Worm (Caenorhabditis elegans) whole organism, young adult: ENCODE results near the gene C33D3.4.

Source experiments
- D2030.7 ChIP-seq: fragments of 200-800 bp; sonication (Bioruptor generic); IDR thresholded peaks from 2 replicates; pipeline ENCODE4 v1.3.6; 2022; ENCODE audit warnings: missing genetic modification reagents, missing genetic modification characterization, missing compliant biosample characterization
- K11D2.4 ChIP-seq: fragments of 200-800 bp; sonication (Bioruptor generic); IDR thresholded peaks from 2 replicates; pipeline ENCODE4 v1.3.6; 2022; ENCODE audit warnings: missing genetic modification reagents, missing genetic modification characterization, missing compliant biosample characterization
- Y56A3A.18 ChIP-seq: fragments of 200-800 bp; sonication (Bioruptor generic); IDR thresholded peaks from 2 replicates; pipeline ENCODE4 v1.3.6; 2022; ENCODE audit warnings: missing genetic modification reagents, missing genetic modification characterization, missing compliant biosample characterization
- ZK185.1 ChIP-seq: sonication (generic microtip); optimal IDR thresholded peaks from 2 replicates; lab custom pipeline; 2016; ENCODE audit warnings: mild to moderate bottlenecking, missing genetic modification characterization, missing compliant biosample characterization; ENCODE audit not compliant: poor library complexity, severe bottlenecking
- atf-7 ChIP-seq: sonication (generic microtip); optimal IDR thresholded peaks from 2 replicates; lab custom pipeline; 2017; ENCODE audit warnings: mild to moderate bottlenecking, missing genetic modification characterization, missing compliant biosample characterization
- attf-3 ChIP-seq: fragments of 200-800 bp; sonication (Bioruptor generic); conservative IDR thresholded peaks from 2 replicates; pipeline ENCODE4 v1.3.6; 2022; ENCODE audit warnings: missing genetic modification reagents, missing genetic modification characterization, missing compliant biosample characterization
- cebp-1 ChIP-seq, 2 experiments: fragments of 200-800 bp in 1 of 2; sonication (Bioruptor generic) in 1 of 2; sonication (generic microtip) in 1 of 2; IDR thresholded peaks in 1 of 2; optimal IDR thresholded peaks in 1 of 2; 2 replicates each; pipeline versions ENCODE4 v1.3.6 to Lab custom; 2017 to 2022; ENCODE audit warnings: missing compliant biosample characterization in 2 of 2, missing genetic modification characterization in 2 of 2, mild to moderate bottlenecking in 1 of 2, missing genetic modification reagents in 1 of 2, moderate library complexity in 1 of 2
- ceh-40 ChIP-seq: fragments of 200-800 bp; sonication (Bioruptor generic); IDR thresholded peaks from 2 replicates; pipeline ENCODE4 v1.3.6; 2022; ENCODE audit warnings: missing genetic modification characterization, missing compliant biosample characterization
- ceh-79 ChIP-seq: sonication (generic microtip); optimal IDR thresholded peaks from 2 replicates; lab custom pipeline; 2017; ENCODE audit warnings: mild to moderate bottlenecking, missing genetic modification characterization, missing compliant biosample characterization
- dox-1 ChIP-seq: fragments of 200-800 bp; sonication (Bioruptor generic); IDR thresholded peaks from 2 replicates; pipeline ENCODE4 v1.3.6; 2022; ENCODE audit warnings: missing genetic modification reagents, missing genetic modification characterization, missing compliant biosample characterization
- dpff-1 ChIP-seq: sonication (generic microtip); optimal IDR thresholded peaks from 2 replicates; lab custom pipeline; 2017; ENCODE audit warnings: mild to moderate bottlenecking, missing genetic modification characterization, missing compliant biosample characterization
- egrh-3 ChIP-seq: fragments of 200-800 bp; sonication (Bioruptor generic); IDR thresholded peaks from 2 replicates; pipeline ENCODE4 v1.3.6; 2022; ENCODE audit warnings: missing genetic modification reagents, missing genetic modification characterization, missing compliant biosample characterization
- gei-17 ChIP-seq: fragments of 200-800 bp; sonication (Bioruptor generic); optimal IDR thresholded peaks from 2 replicates; lab custom pipeline; 2018; ENCODE audit warnings: mild to moderate bottlenecking, missing genetic modification characterization, missing compliant biosample characterization
- hrde-1 ChIP-seq: sonication (generic microtip); optimal IDR thresholded peaks from 2 replicates; lab custom pipeline; 2016; ENCODE audit warnings: missing genetic modification characterization, mild to moderate bottlenecking, missing compliant biosample characterization, moderate library complexity, missing genotype, missing genetic modification reagents, borderline replicate concordance
- hsf-1 ChIP-seq: fragments of 200-800 bp; sonication (Bioruptor generic); IDR thresholded peaks from 2 replicates; pipeline ENCODE4 v1.3.6; 2022; ENCODE audit warnings: missing genetic modification reagents, missing genetic modification characterization, missing compliant biosample characterization
- let-526 ChIP-seq: fragments of 200-800 bp; sonication (Bioruptor generic); IDR thresholded peaks from 2 replicates; pipeline ENCODE4 v1.3.6; 2022; ENCODE audit warnings: missing genetic modification reagents, missing genetic modification characterization, missing compliant biosample characterization
- lir-1 ChIP-seq: fragments of 200-800 bp; sonication (Bioruptor generic); conservative IDR thresholded peaks from 2 replicates; pipeline ENCODE4 v1.3.6; 2022; ENCODE audit warnings: missing genetic modification reagents, missing genetic modification characterization, missing compliant biosample characterization
- lsl-1 ChIP-seq: fragments of 200-800 bp; sonication (Bioruptor generic); optimal IDR thresholded peaks from 2 replicates; lab custom pipeline; 2018; ENCODE audit warnings: mild to moderate bottlenecking, missing genetic modification characterization, moderate library complexity, missing compliant biosample characterization
- madf-3 ChIP-seq: fragments of 200-800 bp; sonication (Bioruptor generic); IDR thresholded peaks from 2 replicates; pipeline ENCODE4 v1.3.6; 2022; ENCODE audit warnings: missing genetic modification reagents, missing genetic modification characterization, missing compliant biosample characterization
- madf-6 ChIP-seq: fragments of 200-800 bp; sonication (Bioruptor generic); IDR thresholded peaks from 2 replicates; pipeline ENCODE4 v1.3.6; 2022; ENCODE audit warnings: missing genetic modification reagents, missing genetic modification characterization, missing compliant biosample characterization
- nfyb-1 ChIP-seq: fragments of 200-800 bp; sonication (Bioruptor generic); IDR thresholded peaks from 2 replicates; pipeline ENCODE4 v1.3.6; 2022; ENCODE audit warnings: missing genetic modification reagents, missing genetic modification characterization, missing compliant biosample characterization
- nhr-80 ChIP-seq: sonication (generic microtip); optimal IDR thresholded peaks from 2 replicates; lab custom pipeline; 2016; ENCODE audit warnings: missing genetic modification characterization, missing compliant biosample characterization
- rpc-1 ChIP-seq, 2 experiments: fragments of 150-350 bp in 1 of 2; sonication (generic microtip) in 1 of 2; optimal IDR thresholded peaks; 2 replicates each; lab custom pipeline; 2014 to 2018; ENCODE audit warnings: missing biosample characterization in 1 of 2, missing genetic modification characterization in 1 of 2, missing genetic modification reagents in 1 of 2, missing genotype in 1 of 2
- xnd-1 ChIP-seq: sonication (generic microtip); optimal IDR thresholded peaks from 2 replicates; lab custom pipeline; 2016; ENCODE audit warnings: missing genotype, missing genetic modification reagents, missing genetic modification characterization, missing compliant biosample characterization
- zfh-2 ChIP-seq: fragments of 200-800 bp; sonication (Bioruptor generic); conservative IDR thresholded peaks from 2 replicates; pipeline ENCODE4 v1.3.6; 2022; ENCODE audit warnings: missing genetic modification reagents, missing genetic modification characterization, missing compliant biosample characterization
- ztf-3 ChIP-seq: fragments of 200-800 bp; sonication (Bioruptor generic); optimal IDR thresholded peaks from 2 replicates; lab custom pipeline; 2018; ENCODE audit warnings: mild to moderate bottlenecking, missing genetic modification characterization, missing compliant biosample characterization

C33D3.4 gene

DNA sequence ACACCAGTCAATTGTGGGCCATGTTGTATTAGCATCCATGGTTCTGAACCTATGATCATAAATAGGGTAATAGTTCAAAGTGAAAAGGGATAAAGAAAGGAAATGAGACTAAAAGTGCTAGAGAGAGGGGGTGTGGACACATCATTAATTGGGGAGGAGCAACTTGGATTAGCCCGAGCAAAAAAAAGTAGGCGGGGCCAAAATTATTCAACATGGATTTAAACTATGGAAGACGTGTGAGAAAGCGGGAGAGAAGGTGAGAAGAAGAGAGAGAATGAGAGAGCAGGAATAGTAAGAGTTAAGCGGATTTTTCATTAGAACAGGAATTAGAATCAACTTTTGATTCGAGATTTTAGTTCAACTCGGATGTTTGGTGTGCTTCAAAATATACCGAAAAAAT, 25.3 kb upstream of the C33D3.4 start, which contains the start of gene C39B10.1 (continued):
- TF ChIP-seq lir-1 (GFP tag; lab: Robert Waterston, UW): no peak

- TF ChIP-seq nhr-80: peak; percentile 51
- TF ChIP-seq nfyb-1 (GFP tag; lab: Robert Waterston, UW): no peak
- TF ChIP-seq, all 124 proteins: peak for 1
These were observed 13.8 kb upstream of the C33D3.4 start, which contains the start of gene elt-4 for ce11 chrX:10474998-10475577. Gene elt-4, plus strand, starts transcription at chrX:10475527.

DNA sequence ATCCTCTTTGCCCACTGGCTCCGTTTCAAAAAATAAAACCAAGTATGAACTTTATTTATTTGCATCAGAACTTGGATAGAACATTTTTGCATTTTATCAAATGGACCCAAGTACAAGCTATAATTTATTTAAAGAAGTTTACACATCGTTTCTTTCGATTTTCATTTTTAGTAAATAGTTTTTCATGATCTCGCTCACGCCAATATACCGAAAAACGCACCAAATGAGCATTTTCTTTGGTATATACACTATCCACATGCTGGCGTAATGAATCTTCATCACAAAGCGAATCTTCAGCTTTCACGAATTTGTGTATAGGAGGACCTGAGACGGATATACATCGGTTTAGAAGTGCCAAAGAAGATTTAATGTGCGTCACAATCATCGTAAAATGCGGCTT, 12.3 kb upstream of the C33D3.4 start, which contains the start of gene C39B10.7:
Gene C39B10.7, plus strand, starts transcription at position 301 of the 400 bp plus-strand sequence.
- TF ChIP-seq gei-17 (GFP tag; lab: Kevin White, UChicago) (no peak), ceh-40 (GFP tag; lab: Robert Waterston, UW) (no peak), ZK185.1 (tag; lab: Kevin White, UChicago) (no peak), zfh-2 (no peak), atf-7 (tag; lab: Kevin White, UChicago) (no peak), dox-1 (GFP tag; lab: Robert Waterston, UW) (no peak), hsf-1 (no peak), cebp-1 (GFP tag; IDR thresholded peaks at IDR 0.05; lab: Robert Waterston, UW) (no peak), cebp-1 (tag; optimal IDR thresholded peaks at IDR 0.05; lab: Kevin White, UChicago) (no peak), K11D2.4 (GFP tag; lab: Robert Waterston, UW) (no peak), rpc-1 (optimal IDR thresholded peaks at IDR 0.05; lab: Kevin White, UChicago) (no peak), rpc-1 (tag; optimal IDR thresholded peaks at IDR 0.05; lab: Kevin White, UChicago) (no peak), lsl-1 (GFP tag; lab: Kevin White, UChicago) (no peak), Y56A3A.18 (GFP tag; lab: Robert Waterston, UW) (no peak), xnd-1 (tag; lab: Kevin White, UChicago) (no peak), madf-3 (GFP tag; lab: Robert Waterston, UW) (no peak), egrh-3 (no peak), madf-6 (GFP tag; lab: Robert Waterston, UW) (no peak), ceh-79 (no peak), D2030.7 (GFP tag; lab: Robert Waterston, UW) (no peak), let-526 (GFP tag; lab: Robert Waterston, UW) (no peak), ztf-3 (GFP tag; lab: Kevin White, UChicago) (no peak)

- no peak for TF ChIP-seq hrde-1 (tag; lab: Kevin White, UChicago)
- TF ChIP-seq nhr-80: peak; percentile 90
These were observed 11.5 kb upstream of the C33D3.4 start for ce11 chrX:10477172-10477985.

DNA sequence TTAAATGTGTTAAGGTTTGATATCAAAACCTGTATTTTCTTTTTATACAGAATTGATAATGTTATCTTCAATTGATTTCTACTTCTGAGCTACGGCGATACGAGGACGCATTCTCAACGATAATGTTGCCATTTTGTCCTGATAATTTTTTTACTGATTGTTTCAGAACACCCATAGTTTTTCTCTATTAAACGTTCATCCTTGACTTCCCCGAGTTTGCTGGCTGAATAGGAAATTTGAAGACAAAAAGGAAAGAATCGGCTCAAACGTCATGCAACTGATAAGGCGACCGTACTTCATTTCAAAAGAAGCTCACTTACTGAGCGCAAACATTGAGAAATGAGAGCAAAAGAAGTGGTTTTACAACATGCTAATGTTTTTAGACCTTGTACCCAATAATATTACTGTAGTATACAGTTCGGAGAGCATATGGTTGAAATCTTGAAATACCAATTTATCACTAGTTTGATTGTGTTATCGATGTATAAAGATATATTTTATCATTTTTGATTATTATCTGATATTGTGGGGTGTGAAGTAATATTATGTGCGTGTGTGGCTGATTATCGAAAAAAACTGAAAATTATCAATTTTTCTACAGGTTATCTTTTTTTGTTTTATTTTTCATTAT, 9.6 kb upstream of the C33D3.4 start:
- TF ChIP-seq dpff-1 (tag; lab: Kevin White, UChicago): no peak
- TF ChIP-seq nhr-80: peak; percentile 78
- no peak for TF ChIP-seq attf-3
- TF ChIP-seq atf-7 (tag; lab: Kevin White, UChicago): peak; percentile 52
